Worm (Caenorhabditis elegans): ENCODE measurements around the gene ZK6.8.

ce11 chrV:422133-422532, 40.4 kb downstream of the ZK6.8 start, which contains the start of gene dod-20:
- no peak for TF ChIP-seq pqm-1 (tag; optimal IDR thresholded peaks at IDR 0.05)
- no peak for TF ChIP-seq snu-23 (GFP tag; optimal IDR thresholded peaks at IDR 0.05)
- TF ChIP-seq jun-1 (tag; optimal IDR thresholded peaks at IDR 0.05): no peak
- TF ChIP-seq snpc-4 (tag; optimal IDR thresholded peaks at IDR 0.05): no peak
- TF ChIP-seq lin-35 (GFP tag; optimal IDR thresholded peaks at IDR 0.05): no peak
- TF ChIP-seq sptf-1 (tag; optimal IDR thresholded peaks at IDR 0.05): no peak
- TF ChIP-seq lin-13 (GFP tag; optimal IDR thresholded peaks at IDR 0.05): no peak
- no peak for TF ChIP-seq skn-1 (tag; optimal IDR thresholded peaks at IDR 0.05)
- TF ChIP-seq unc-62 (GFP tag; optimal IDR thresholded peaks at IDR 0.05): no peak
- TF ChIP-seq dsc-1 (tag; optimal IDR thresholded peaks at IDR 0.05): no peak
- TF ChIP-seq ama-1 (optimal IDR thresholded peaks at IDR 0.05): no peak
- no peak for TF ChIP-seq ceh-82 (tag; optimal IDR thresholded peaks at IDR 0.05)
